Worm (Caenorhabditis elegans): Measurements from ENCODE around the gene F28H7.3.

ce11 chrV:10702910-10703309 lies 47.7 kb downstream of the F28H7.3 start:
- TF ChIP-seq ceh-82 (tag; optimal IDR thresholded peaks at IDR 0.05) = no peak
- TF ChIP-seq ceh-16 (tag; optimal IDR thresholded peaks at IDR 0.05) = no peak
- no peak for TF ChIP-seq skn-1 (tag; optimal IDR thresholded peaks at IDR 0.05)
- no peak for TF ChIP-seq nfya-1 (tag; optimal IDR thresholded peaks at IDR 0.05; ENCODE audit: insufficient read depth)

Data from whole organism, L3 larva.